Worm (Caenorhabditis elegans): ENCODE results near the gene F36H12.10.

Gene F36H12.10

DNA sequence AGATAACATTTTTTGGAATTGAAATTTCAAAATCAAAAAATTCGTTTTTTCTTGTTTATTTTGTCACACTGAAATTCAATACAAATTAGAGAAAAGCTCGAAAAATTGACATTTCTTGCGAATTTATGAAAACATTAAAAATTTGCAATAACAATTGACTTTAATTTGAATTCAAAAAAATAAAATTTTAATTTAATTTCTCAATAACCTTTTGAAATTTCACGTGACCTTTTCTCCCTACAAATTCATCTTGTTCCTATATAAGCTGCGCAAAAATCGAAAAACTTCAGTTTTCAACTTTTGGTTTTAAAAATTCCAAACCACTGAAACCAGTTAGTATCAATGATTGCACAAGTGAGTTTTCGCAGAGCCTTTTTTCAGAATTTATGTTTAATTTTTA is 14.2 kb upstream of the F36H12.10 start, which contains the start of gene F36H12.4:
F36H12.4 (plus strand) TSS at position 301 of the 400 bp plus-strand sequence.
- TF ChIP-seq hlh-12 (tag; optimal IDR thresholded peaks at IDR 0.05) (no peak), athp-1 (tag; optimal IDR thresholded peaks at IDR 0.05) (no peak), nfya-1 (tag; optimal IDR thresholded peaks at IDR 0.05; ENCODE audit: borderline replicate concordance, insufficient read depth) (no peak), ZK185.1 (tag; optimal IDR thresholded peaks at IDR 0.05; ENCODE audit: poor library complexity, severe bottlenecking) (no peak), F23B12.7 (tag; optimal IDR thresholded peaks at IDR 0.05; ENCODE audit: insufficient read depth) (no peak), mes-4 (tag; optimal IDR thresholded peaks at IDR 0.05) (no peak), ztf-25 (GFP tag; IDR thresholded peaks at IDR 0.05) (no peak)

DNA sequence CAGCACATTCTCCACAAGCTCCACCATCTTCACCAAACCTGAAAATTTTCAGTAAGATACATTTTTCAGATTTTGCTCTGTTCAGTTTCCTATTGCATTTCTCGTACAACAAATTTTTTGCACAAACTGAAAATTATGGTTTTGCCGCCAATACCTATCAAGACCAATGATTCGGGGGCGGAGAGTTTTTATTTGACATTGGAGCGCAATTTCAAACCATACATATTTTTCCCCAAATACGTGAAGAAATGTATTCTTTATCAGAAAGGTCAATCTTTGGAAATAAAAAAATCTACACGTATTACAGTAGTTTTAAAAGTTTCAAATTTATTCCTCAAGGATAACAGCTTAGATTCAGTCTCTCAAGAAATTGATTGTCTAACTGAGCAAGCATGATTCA is 11.9 kb upstream of the F36H12.10 start, which contains the start of gene F36H12.5:
F36H12.5 (plus strand) TSS at position 301 of the 400 bp plus-strand sequence.
- TF ChIP-seq tbp1 (GFP tag; optimal IDR thresholded peaks at IDR 0.05) (no peak), F39B2.1 (GFP tag; IDR thresholded peaks at IDR 0.05) (no peak), F10E7.11 (tag; optimal IDR thresholded peaks at IDR 0.05) (no peak), attf-3 (GFP tag; conservative IDR thresholded peaks at IDR 0.05) (no peak), ztf-3 (GFP tag; optimal IDR thresholded peaks at IDR 0.05) (no peak), nfya-2 (GFP tag; IDR thresholded peaks at IDR 0.05) (no peak), tbx-9 (tag; optimal IDR thresholded peaks at IDR 0.05; ENCODE audit: borderline replicate concordance) (no peak), zfh-2 (GFP tag; conservative IDR thresholded peaks at IDR 0.05) (no peak), dox-1 (GFP tag; IDR thresholded peaks at IDR 0.05) (no peak), F37B4.10 (GFP tag; IDR thresholded peaks at IDR 0.05) (no peak), chd-7 (tag; optimal IDR thresholded peaks at IDR 0.05) (no peak), madf-6 (GFP tag; IDR thresholded peaks at IDR 0.05) (no peak), lin-35 (GFP tag; optimal IDR thresholded peaks at IDR 0.05) (no peak), ceh-40 (GFP tag; IDR thresholded peaks at IDR 0.05) (no peak)

DNA sequence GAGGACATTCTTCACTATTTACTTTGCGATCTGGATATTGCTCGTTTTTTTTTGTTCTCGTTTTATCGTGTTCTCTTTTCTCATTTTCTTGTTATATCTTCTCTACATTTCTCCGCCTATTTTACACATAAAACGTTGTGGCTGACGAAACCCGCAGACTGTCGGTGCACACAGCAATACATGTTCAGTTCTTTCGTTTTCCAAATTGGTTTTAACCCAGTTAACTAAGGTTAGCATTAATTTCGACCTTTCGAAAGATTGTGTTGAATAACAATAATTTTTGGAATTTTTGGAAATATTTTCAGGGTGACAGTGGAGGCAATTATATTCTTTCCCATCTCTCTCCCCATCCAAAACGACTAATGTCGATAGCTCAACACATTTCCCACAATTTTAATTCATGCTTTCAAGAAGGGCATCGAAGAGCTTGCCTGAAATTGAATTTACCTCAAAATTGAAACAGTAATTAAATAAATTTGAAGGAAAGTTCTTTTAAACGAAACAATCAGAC is 10.2 kb upstream of the F36H12.10 start:
- peak; percentile 35; the same call in 1 of the 2 replicates for TF ChIP-seq ceh-100 (GFP tag; IDR thresholded peaks at IDR 0.05)
- TF ChIP-seq D2030.7 (GFP tag; IDR thresholded peaks at IDR 0.05), result peak; percentile 95
- TF ChIP-seq rcor-1 (GFP tag; IDR thresholded peaks at IDR 0.05), result peak; percentile 38; the same call in 1 of the 2 replicates
- peak; percentile 63; the same call in 1 of the 2 replicates for TF ChIP-seq hsf-1 (GFP tag; IDR thresholded peaks at IDR 0.05)
- TF ChIP-seq snpc-1.1 (tag; optimal IDR thresholded peaks at IDR 0.05; ENCODE audit: insufficient read depth), result peak; percentile 88
- TF ChIP-seq nfyb-1 (GFP tag; IDR thresholded peaks at IDR 0.05), result peak; percentile 62; the same call in 1 of the 2 replicates
- TF ChIP-seq B0336.3 (GFP tag; IDR thresholded peaks at IDR 0.05), result 0 out of 2 replicates have a peak, but pooled peaks have one; percentile 26
- peak; percentile 69 for TF ChIP-seq F49E8.2 (tag; optimal IDR thresholded peaks at IDR 0.05; ENCODE audit: insufficient read depth)
- TF ChIP-seq ceh-91 (GFP tag; IDR thresholded peaks at IDR 0.05), result peak; percentile 38; the same call in 1 of the 2 replicates
- TF ChIP-seq B0019.2 (GFP tag; conservative IDR thresholded peaks at IDR 0.05), result 0 out of 2 replicates have a peak, but pooled peaks have one; percentile 28
- peak; percentile 85 for TF ChIP-seq pbrm-1 (GFP tag; IDR thresholded peaks at IDR 0.05)
- 0 out of 2 replicates have a peak, but pooled peaks have one; percentile 12 for TF ChIP-seq Y79H2A.3 (GFP tag; conservative IDR thresholded peaks at IDR 0.05)
- TF ChIP-seq lin-26 (GFP tag; IDR thresholded peaks at IDR 0.05), result peak; percentile 63; the same call in 1 of the 2 replicates
- 0 out of 2 replicates have a peak, but pooled peaks have one; percentile 73 for TF ChIP-seq ztf-25 (GFP tag; IDR thresholded peaks at IDR 0.05)
- TF ChIP-seq mcd-1 (GFP tag; IDR thresholded peaks at IDR 0.05), result peak; percentile 56; the same call in 1 of the 2 replicates
- TF ChIP-seq snpc-1.3 (tag; optimal IDR thresholded peaks at IDR 0.05; ENCODE audit: insufficient read depth), result peak; percentile 15
- peak; percentile 93 for TF ChIP-seq snpc-4 (GFP tag; optimal IDR thresholded peaks at IDR 0.05)
- TF ChIP-seq snpc-4 (tag; optimal IDR thresholded peaks at IDR 0.05), result peak; percentile 84 to 97 (median 95)
- TF ChIP-seq Y56A3A.18 (GFP tag; IDR thresholded peaks at IDR 0.05), result peak; percentile 41; the same call in 1 of the 2 replicates
- TF ChIP-seq F33H1.4 (GFP tag; IDR thresholded peaks at IDR 0.05), result peak; percentile 52; the same call in 1 of the 2 replicates
- TF ChIP-seq xnd-1 (tag; optimal IDR thresholded peaks at IDR 0.05), result peak; percentile 7
- 0 out of 2 replicates have a peak, but pooled peaks have one; percentile 8 for TF ChIP-seq aptf-3 (GFP tag; IDR thresholded peaks at IDR 0.05)
- 0 out of 2 replicates have a peak, but pooled peaks have one; percentile 53 for TF ChIP-seq ztf-28 (GFP tag; IDR thresholded peaks at IDR 0.05)
- TF ChIP-seq lsl-1 (GFP tag; optimal IDR thresholded peaks at IDR 0.05), result peak; percentile 34

All from whole organism, young adult.